Worm (Caenorhabditis elegans) whole organism, young adult: ENCODE measurements around the gene bbln-1.

Source experiments
- B0019.2 ChIP-seq: fragments of 200-800 bp; sonication (Bioruptor generic); conservative IDR thresholded peaks from 2 replicates; pipeline ENCODE4 v1.3.6; 2022; ENCODE audit warnings: missing genetic modification reagents, missing genetic modification characterization, missing compliant biosample characterization
- C06A6.2 ChIP-seq: fragments of 200-800 bp; sonication (Bioruptor generic); conservative IDR thresholded peaks from 2 replicates; pipeline ENCODE4 v1.3.6; 2022; ENCODE audit warnings: missing genetic modification characterization, missing compliant biosample characterization
- D2030.7 ChIP-seq: fragments of 200-800 bp; sonication (Bioruptor generic); IDR thresholded peaks from 2 replicates; pipeline ENCODE4 v1.3.6; 2022; ENCODE audit warnings: missing genetic modification reagents, missing genetic modification characterization, missing compliant biosample characterization
- F23B12.7 ChIP-seq: sonication (generic microtip); optimal IDR thresholded peaks from 2 replicates; lab custom pipeline; 2017; ENCODE audit warnings: missing genetic modification characterization, mild to moderate bottlenecking, missing compliant biosample characterization, antibody characterized with exemption, moderate library complexity; ENCODE audit not compliant: insufficient read depth
- F33H1.4 ChIP-seq: fragments of 200-800 bp; sonication (Bioruptor generic); IDR thresholded peaks from 2 replicates; pipeline ENCODE4 v1.3.6; 2022; ENCODE audit warnings: missing genetic modification reagents, missing genetic modification characterization, missing compliant biosample characterization
- F39B2.1 ChIP-seq: fragments of 200-800 bp; sonication (Bioruptor generic); IDR thresholded peaks from 2 replicates; pipeline ENCODE4 v1.3.6; 2022; ENCODE audit warnings: missing genetic modification reagents, missing genetic modification characterization, missing compliant biosample characterization
- F49E8.2 ChIP-seq: sonication (generic microtip); optimal IDR thresholded peaks from 3 replicates; lab custom pipeline; 2017; ENCODE audit warnings: missing genetic modification characterization, mild to moderate bottlenecking, missing compliant biosample characterization, antibody characterized with exemption, moderate library complexity; ENCODE audit not compliant: insufficient read depth
- Y53F4B.3 ChIP-seq: fragments of 200-800 bp; sonication (Bioruptor generic); IDR thresholded peaks from 2 replicates; pipeline ENCODE4 v1.3.6; 2022; ENCODE audit warnings: missing genetic modification reagents, missing genetic modification characterization, missing compliant biosample characterization
- Y53G8AR.9 ChIP-seq: fragments of 200-800 bp; sonication (Bioruptor generic); conservative IDR thresholded peaks from 2 replicates; pipeline ENCODE4 v1.3.6; 2022; ENCODE audit warnings: missing genetic modification reagents, missing genetic modification characterization, missing compliant biosample characterization
- Y79H2A.3 ChIP-seq: fragments of 200-800 bp; sonication (Bioruptor generic); conservative IDR thresholded peaks from 2 replicates; pipeline ENCODE4 v1.3.6; 2022; ENCODE audit warnings: missing genetic modification reagents, missing genetic modification characterization, missing compliant biosample characterization
- aptf-3 ChIP-seq: fragments of 200-800 bp; sonication (Bioruptor generic); IDR thresholded peaks from 2 replicates; pipeline ENCODE4 v1.3.6; 2022; ENCODE audit warnings: missing genetic modification characterization, missing compliant biosample characterization
- athp-1 ChIP-seq: sonication (generic microtip); optimal IDR thresholded peaks from 2 replicates; lab custom pipeline; 2017; ENCODE audit warnings: mild to moderate bottlenecking, missing genetic modification characterization, missing compliant biosample characterization
- attf-3 ChIP-seq: fragments of 200-800 bp; sonication (Bioruptor generic); conservative IDR thresholded peaks from 2 replicates; pipeline ENCODE4 v1.3.6; 2022; ENCODE audit warnings: missing genetic modification reagents, missing genetic modification characterization, missing compliant biosample characterization
- attf-6 ChIP-seq: fragments of 200-800 bp; sonication (Bioruptor generic); IDR thresholded peaks from 2 replicates; pipeline ENCODE4 v1.3.6; 2022; ENCODE audit warnings: missing genetic modification reagents, missing genetic modification characterization, missing compliant biosample characterization
- bed-1 ChIP-seq: fragments of 200-800 bp; sonication (Bioruptor generic); IDR thresholded peaks from 2 replicates; pipeline ENCODE4 v1.3.6; 2022; ENCODE audit warnings: missing genetic modification reagents, missing genetic modification characterization, missing compliant biosample characterization
- cebp-1 ChIP-seq, 2 experiments: fragments of 200-800 bp in 1 of 2; sonication (Bioruptor generic) in 1 of 2; sonication (generic microtip) in 1 of 2; IDR thresholded peaks in 1 of 2; optimal IDR thresholded peaks in 1 of 2; 2 replicates each; pipeline versions ENCODE4 v1.3.6 to Lab custom; 2017 to 2022; ENCODE audit warnings: missing compliant biosample characterization in 2 of 2, missing genetic modification characterization in 2 of 2, mild to moderate bottlenecking in 1 of 2, missing genetic modification reagents in 1 of 2, moderate library complexity in 1 of 2
- cebp-2 ChIP-seq: fragments of 200-800 bp; sonication (Bioruptor generic); IDR thresholded peaks from 2 replicates; pipeline ENCODE4 v1.3.6; 2022; ENCODE audit warnings: missing genetic modification characterization, missing compliant biosample characterization
- efl-1 ChIP-seq: fragments of 150-350 bp; optimal IDR thresholded peaks from 2 replicates; lab custom pipeline; 2014; ENCODE audit warnings: missing biosample characterization, missing genetic modification reagents, missing genetic modification characterization
- fkh-3 ChIP-seq: sonication (generic microtip); optimal IDR thresholded peaks from 2 replicates; lab custom pipeline; 2016; ENCODE audit warnings: mild to moderate bottlenecking, missing genetic modification characterization, missing compliant biosample characterization
- him-1 ChIP-seq: sonication (generic microtip); optimal IDR thresholded peaks from 2 replicates; lab custom pipeline; 2016; ENCODE audit warnings: missing genotype, missing genetic modification reagents, missing genetic modification characterization, missing compliant biosample characterization
- hlh-12 ChIP-seq: sonication (generic microtip); optimal IDR thresholded peaks from 2 replicates; lab custom pipeline; 2016; ENCODE audit warnings: missing genetic modification characterization, missing compliant biosample characterization
- hmg-1.2 ChIP-seq: fragments of 200-800 bp; sonication (Bioruptor generic); IDR thresholded peaks from 2 replicates; pipeline ENCODE4 v1.3.6; 2022; ENCODE audit warnings: missing genetic modification reagents, missing genetic modification characterization, missing compliant biosample characterization
- hmg-20 ChIP-seq: fragments of 200-800 bp; sonication (Bioruptor generic); IDR thresholded peaks from 2 replicates; pipeline ENCODE4 v1.3.6; 2022; ENCODE audit warnings: missing genetic modification reagents, missing genetic modification characterization, missing compliant biosample characterization
- hsf-1 ChIP-seq: fragments of 200-800 bp; sonication (Bioruptor generic); IDR thresholded peaks from 2 replicates; pipeline ENCODE4 v1.3.6; 2022; ENCODE audit warnings: missing genetic modification reagents, missing genetic modification characterization, missing compliant biosample characterization
- let-526 ChIP-seq: fragments of 200-800 bp; sonication (Bioruptor generic); IDR thresholded peaks from 2 replicates; pipeline ENCODE4 v1.3.6; 2022; ENCODE audit warnings: missing genetic modification reagents, missing genetic modification characterization, missing compliant biosample characterization
- lin-54 ChIP-seq: fragments of 200-800 bp; sonication (Bioruptor generic); optimal IDR thresholded peaks from 2 replicates; lab custom pipeline; 2018; ENCODE audit warnings: mild to moderate bottlenecking, missing genetic modification characterization, missing compliant biosample characterization
- lsl-1 ChIP-seq: fragments of 200-800 bp; sonication (Bioruptor generic); optimal IDR thresholded peaks from 2 replicates; lab custom pipeline; 2018; ENCODE audit warnings: mild to moderate bottlenecking, missing genetic modification characterization, moderate library complexity, missing compliant biosample characterization
- lsy-27 ChIP-seq: sonication (generic microtip); optimal IDR thresholded peaks from 2 replicates; lab custom pipeline; 2017; ENCODE audit warnings: missing genetic modification characterization, mild to moderate bottlenecking, missing compliant biosample characterization, antibody characterized with exemption, missing genotype, borderline replicate concordance; ENCODE audit not compliant: insufficient read depth
- madf-3 ChIP-seq: fragments of 200-800 bp; sonication (Bioruptor generic); IDR thresholded peaks from 2 replicates; pipeline ENCODE4 v1.3.6; 2022; ENCODE audit warnings: missing genetic modification reagents, missing genetic modification characterization, missing compliant biosample characterization
- madf-6 ChIP-seq: fragments of 200-800 bp; sonication (Bioruptor generic); IDR thresholded peaks from 2 replicates; pipeline ENCODE4 v1.3.6; 2022; ENCODE audit warnings: missing genetic modification reagents, missing genetic modification characterization, missing compliant biosample characterization
- mcd-1 ChIP-seq: fragments of 200-800 bp; sonication (Bioruptor generic); IDR thresholded peaks from 2 replicates; pipeline ENCODE4 v1.3.6; 2022; ENCODE audit warnings: missing genetic modification reagents, missing genetic modification characterization, missing compliant biosample characterization
- mel-28 ChIP-seq: sonication (generic microtip); optimal IDR thresholded peaks from 2 replicates; lab custom pipeline; 2016; ENCODE audit warnings: borderline replicate concordance, mild to moderate bottlenecking, missing genetic modification characterization, missing compliant biosample characterization
- nhr-120 ChIP-seq: fragments of 200-800 bp; sonication (Bioruptor generic); IDR thresholded peaks from 2 replicates; pipeline ENCODE4 v1.3.6; 2022; ENCODE audit warnings: missing genetic modification characterization, missing compliant biosample characterization
- nhr-179 ChIP-seq: sonication (generic microtip); optimal IDR thresholded peaks from 2 replicates; lab custom pipeline; 2016; ENCODE audit warnings: mild to moderate bottlenecking, missing genetic modification characterization, missing compliant biosample characterization
- nhr-80 ChIP-seq: sonication (generic microtip); optimal IDR thresholded peaks from 2 replicates; lab custom pipeline; 2016; ENCODE audit warnings: missing genetic modification characterization, missing compliant biosample characterization
- nhr-90 ChIP-seq: sonication (generic microtip); optimal IDR thresholded peaks from 2 replicates; lab custom pipeline; 2016; ENCODE audit warnings: missing genotype, mild to moderate bottlenecking, missing genetic modification characterization, missing compliant biosample characterization
- pbrm-1 ChIP-seq: fragments of 200-800 bp; sonication (Bioruptor generic); IDR thresholded peaks from 2 replicates; pipeline ENCODE4 v1.3.6; 2022; ENCODE audit warnings: missing genetic modification reagents, missing genetic modification characterization, missing compliant biosample characterization
- rec-8 ChIP-seq, 2 experiments: sonication (generic microtip); optimal IDR thresholded peaks; 2 replicates each; lab custom pipeline; 2016; ENCODE audit warnings: mild to moderate bottlenecking in 2 of 2, missing genetic modification characterization in 2 of 2, missing genetic modification reagents in 2 of 2, missing genotype in 2 of 2, missing biosample characterization in 1 of 2, missing compliant biosample characterization in 1 of 2, moderate library complexity in 1 of 2
- sdz-38 ChIP-seq: sonication (generic microtip); optimal IDR thresholded peaks from 2 replicates; lab custom pipeline; 2016; ENCODE audit warnings: missing genotype, missing genetic modification characterization, missing compliant biosample characterization
- tbp1 ChIP-seq: fragments of 200-800 bp; sonication (Bioruptor generic); optimal IDR thresholded peaks from 2 replicates; lab custom pipeline; 2018; ENCODE audit warnings: mild to moderate bottlenecking, missing genetic modification characterization, missing compliant biosample characterization
- unc-62 ChIP-seq: fragments of 150-350 bp; optimal IDR thresholded peaks from 2 replicates; lab custom pipeline; 2014; ENCODE audit warnings: missing biosample characterization, missing genetic modification reagents, missing genetic modification characterization
- xnd-1 ChIP-seq: sonication (generic microtip); optimal IDR thresholded peaks from 2 replicates; lab custom pipeline; 2016; ENCODE audit warnings: missing genotype, missing genetic modification reagents, missing genetic modification characterization, missing compliant biosample characterization
- ztf-26 ChIP-seq: sonication (generic microtip); optimal IDR thresholded peaks from 2 replicates; lab custom pipeline; 2017; ENCODE audit warnings: missing genetic modification characterization, missing compliant biosample characterization
- ztf-3 ChIP-seq: fragments of 200-800 bp; sonication (Bioruptor generic); optimal IDR thresholded peaks from 2 replicates; lab custom pipeline; 2018; ENCODE audit warnings: mild to moderate bottlenecking, missing genetic modification characterization, missing compliant biosample characterization

The bbln-1 gene

DNA sequence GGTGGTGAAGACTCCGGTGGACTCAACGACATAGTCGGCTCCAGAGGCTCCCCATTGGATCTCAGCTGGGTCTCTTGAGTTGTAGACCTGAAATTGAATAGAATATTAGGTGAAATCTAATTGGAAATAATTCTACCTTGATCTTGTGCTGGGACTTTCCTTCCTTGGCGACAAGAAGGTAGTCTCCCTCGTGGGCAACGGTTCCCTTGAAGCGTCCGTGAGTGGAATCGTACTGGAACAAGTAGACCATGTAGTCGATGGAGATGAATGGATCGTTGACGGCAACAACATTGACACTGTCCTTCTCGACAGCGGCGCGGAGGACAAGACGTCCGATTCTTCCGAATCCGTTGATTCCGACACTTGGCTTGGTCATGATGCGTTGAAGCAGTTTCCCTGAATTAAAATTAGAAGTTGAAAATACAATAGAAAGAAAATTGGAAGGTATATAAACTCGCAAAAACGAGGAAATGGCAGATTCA, 39.3 kb downstream of the bbln-1 start, which contains the start of gene gpd-3 (continued):
- TF ChIP-seq tbp1 (GFP tag; lab: Kevin White, UChicago) = peak; percentile 28

DNA sequence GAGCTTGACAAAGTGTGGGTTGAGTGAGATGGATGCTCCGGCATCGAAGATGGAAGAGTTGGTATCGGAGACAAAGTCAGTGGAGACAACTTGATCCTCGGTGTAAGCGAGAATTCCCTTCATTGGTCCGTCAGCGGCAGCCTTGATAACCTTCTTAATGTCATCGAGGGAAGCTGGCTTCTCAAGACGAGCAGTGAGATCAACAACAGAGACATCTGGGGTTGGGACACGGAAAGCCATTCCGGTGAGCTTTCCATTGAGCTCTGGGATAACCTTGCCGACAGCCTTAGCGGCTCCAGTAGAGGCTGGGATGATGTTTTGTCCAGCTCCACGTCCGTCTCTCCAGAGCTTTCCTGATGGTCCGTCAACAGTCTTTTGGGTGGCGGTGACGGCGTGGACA, 40.0 kb downstream of the bbln-1 start:
- 0 out of 2 replicates have a peak, but pooled peaks have one; percentile 64 for TF ChIP-seq aptf-3 (GFP tag; lab: Robert Waterston, UW)
- 0 out of 2 replicates have a peak, but pooled peaks have one; percentile 20 for TF ChIP-seq C06A6.2 (GFP tag; lab: Robert Waterston, UW)
- 0 out of 2 replicates have a peak, but pooled peaks have one; percentile 9 for TF ChIP-seq hmg-20
- 0 out of 2 replicates have a peak, but pooled peaks have one; percentile 9 for TF ChIP-seq hsf-1
- peak; percentile 45 for TF ChIP-seq mcd-1 (GFP tag; lab: Robert Waterston, UW)
- 0 out of 2 replicates have a peak, but pooled peaks have one; percentile 53 for TF ChIP-seq madf-3 (GFP tag; lab: Robert Waterston, UW)
- 0 out of 2 replicates have a peak, but pooled peaks have one; percentile 65 for TF ChIP-seq nhr-120 (GFP tag; lab: Robert Waterston, UW)
- TF ChIP-seq Y53G8AR.9 (GFP tag; lab: Robert Waterston, UW) = 0 out of 2 replicates have a peak, but pooled peaks have one; percentile 64
- peak; percentile 27; the same call in 1 of the 2 replicates for TF ChIP-seq madf-6 (GFP tag; lab: Robert Waterston, UW)
- TF ChIP-seq cebp-2 (GFP tag; lab: Robert Waterston, UW) = 0 out of 2 replicates have a peak, but pooled peaks have one; percentile 27
- peak; percentile 16; the same call in 1 of the 2 replicates for TF ChIP-seq pbrm-1

DNA sequence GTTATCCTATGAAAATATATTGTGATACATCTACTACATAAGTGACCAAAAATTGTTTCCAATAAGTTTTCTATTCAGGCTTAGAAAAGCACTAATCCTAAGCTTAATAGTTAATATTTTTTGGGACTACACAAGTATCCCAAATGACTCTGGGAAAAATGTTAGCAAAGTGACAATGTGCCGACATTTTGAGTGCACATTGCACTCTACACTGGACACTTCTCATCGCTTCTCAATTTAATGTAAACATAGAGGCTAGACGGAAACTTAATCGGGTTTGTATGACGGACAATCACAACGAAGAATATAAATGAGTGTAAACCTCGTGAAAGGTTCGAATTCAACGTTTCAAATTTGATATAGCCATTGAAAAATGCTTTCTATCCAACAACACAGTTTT, 40.6 kb downstream of the bbln-1 start:
- TF ChIP-seq nhr-80 (peak; percentile 0), him-1 (tag; lab: Kevin White, UChicago) (no peak), F33H1.4 (no peak), unc-62 (GFP tag; lab: Kevin White, UChicago) (no peak), attf-3 (GFP tag; lab: Robert Waterston, UW) (no peak), B0019.2 (GFP tag; lab: Robert Waterston, UW) (no peak), lsy-27 (tag; lab: Kevin White, UChicago) (no peak), fkh-3 (no peak), D2030.7 (GFP tag; lab: Robert Waterston, UW) (no peak), lsl-1 (GFP tag; lab: Kevin White, UChicago) (no peak), madf-3 (GFP tag; lab: Robert Waterston, UW) (peak; percentile 69; the same call in 1 of the 2 replicates), ztf-26 (tag; lab: Kevin White, UChicago) (no peak), nhr-90 (tag; lab: Kevin White, UChicago) (no peak), F49E8.2 (tag; lab: Kevin White, UChicago) (no peak), Y53F4B.3 (no peak), rec-8 (tag; optimal IDR thresholded peaks at IDR 0.05; lab: Kevin White, UChicago) (no peak), efl-1 (GFP tag; lab: Kevin White, UChicago) (no peak), hmg-1.2 (GFP tag; lab: Robert Waterston, UW) (no peak), lin-54 (no peak), F23B12.7 (tag; lab: Kevin White, UChicago) (no peak), sdz-38 (tag; lab: Kevin White, UChicago) (no peak), hlh-12 (tag; lab: Kevin White, UChicago) (no peak), aptf-3 (GFP tag; lab: Robert Waterston, UW) (no peak), ztf-3 (GFP tag; lab: Kevin White, UChicago) (no peak), mel-28 (tag; lab: Kevin White, UChicago) (no peak), F39B2.1 (GFP tag; lab: Robert Waterston, UW) (no peak), let-526 (GFP tag; lab: Robert Waterston, UW) (no peak), Y79H2A.3 (GFP tag; lab: Robert Waterston, UW) (no peak), cebp-1 (GFP tag; IDR thresholded peaks at IDR 0.05; lab: Robert Waterston, UW) (no peak), cebp-1 (tag; optimal IDR thresholded peaks at IDR 0.05; lab: Kevin White, UChicago) (peak; percentile 26), xnd-1 (tag; lab: Kevin White, UChicago) (no peak), nhr-179 (tag; lab: Kevin White, UChicago) (no peak), bed-1 (GFP tag; lab: Robert Waterston, UW) (no peak), athp-1 (tag; lab: Kevin White, UChicago) (no peak), attf-6 (GFP tag; lab: Robert Waterston, UW) (no peak)
